Fruit fly (Drosophila melanogaster) whole organism, prepupa: ENCODE results near the gene CG31104.

Experiments
- CG10631 ChIP-seq: fragments of 200-800 bp; sonication (Bioruptor generic); optimal IDR thresholded peaks from 2 replicates; lab custom pipeline; 2016; ENCODE audit warnings: missing biosample characterization, missing genetic modification characterization
- CG10669 ChIP-seq: fragments of 200-800 bp; sonication (Bioruptor generic); optimal IDR thresholded peaks from 3 replicates; lab custom pipeline; 2018; ENCODE audit warnings: missing biosample characterization, mild to moderate bottlenecking, missing genetic modification characterization, moderate library complexity
- CG11294 ChIP-seq: fragments of 200-800 bp; sonication (Bioruptor generic); IDR thresholded peaks from 2 replicates; pipeline ENCODE4 v1.3.6; 2022; ENCODE audit warnings: missing biosample characterization, missing genetic modification characterization
- CG11902 ChIP-seq: fragments of 200-800 bp; sonication (Bioruptor generic); optimal IDR thresholded peaks from 3 replicates; lab custom pipeline; 2016; ENCODE audit warnings: missing biosample characterization, missing genetic modification characterization
- CG15336 ChIP-seq: fragments of 200-800 bp; sonication (Bioruptor generic); IDR thresholded peaks from 2 replicates; pipeline ENCODE4 v1.3.6; 2022; ENCODE audit warnings: missing biosample characterization, missing genetic modification characterization
- CG1621 ChIP-seq: fragments of 200-800 bp; sonication (Bioruptor generic); optimal IDR thresholded peaks from 3 replicates; lab custom pipeline; 2018; ENCODE audit warnings: missing biosample characterization, mild to moderate bottlenecking, missing genetic modification characterization
- CG16779 ChIP-seq: fragments of 200-800 bp; sonication (Bioruptor generic); optimal IDR thresholded peaks from 3 replicates; lab custom pipeline; 2017; ENCODE audit warnings: missing biosample characterization, mild to moderate bottlenecking, missing genetic modification characterization
- CG31627 ChIP-seq: fragments of 200-800 bp; sonication (Bioruptor generic); optimal IDR thresholded peaks from 3 replicates; lab custom pipeline; 2016; ENCODE audit warnings: missing biosample characterization, missing genetic modification characterization
- CG32006 ChIP-seq: fragments of 200-800 bp; sonication (Bioruptor generic); optimal IDR thresholded peaks from 3 replicates; lab custom pipeline; 2017; ENCODE audit warnings: missing biosample characterization, mild to moderate bottlenecking, missing genetic modification characterization
- CG4318 ChIP-seq: fragments of 200-800 bp; sonication (Bioruptor generic); optimal IDR thresholded peaks from 3 replicates; lab custom pipeline; 2017; ENCODE audit warnings: missing biosample characterization, mild to moderate bottlenecking, missing genetic modification characterization
- CG6163 ChIP-seq: fragments of 200-800 bp; sonication (Bioruptor generic); IDR thresholded peaks from 3 replicates; pipeline ENCODE4 v1.3.6; 2022; ENCODE audit warnings: missing biosample characterization, missing genetic modification characterization
- CG6276 ChIP-seq: fragments of 200-800 bp; sonication (Bioruptor generic); optimal IDR thresholded peaks from 2 replicates; lab custom pipeline; 2017; ENCODE audit warnings: missing biosample characterization, mild to moderate bottlenecking, missing genetic modification characterization
- CG6792 ChIP-seq: fragments of 200-800 bp; sonication (Bioruptor generic); optimal IDR thresholded peaks from 3 replicates; lab custom pipeline; 2016; ENCODE audit warnings: missing biosample characterization, missing genetic modification characterization
- CG6808 ChIP-seq: fragments of 200-800 bp; sonication (Bioruptor generic); optimal IDR thresholded peaks from 3 replicates; lab custom pipeline; 2017; ENCODE audit warnings: missing biosample characterization, missing genetic modification characterization, mild to moderate bottlenecking, moderate library complexity, missing genetic modification reagents
- CG6854 ChIP-seq: fragments of 200-800 bp; sonication (Bioruptor generic); optimal IDR thresholded peaks from 2 replicates; lab custom pipeline; 2017; ENCODE audit warnings: missing biosample characterization, mild to moderate bottlenecking, missing genetic modification characterization
- CG7368 ChIP-seq: fragments of 200-800 bp; sonication (Bioruptor generic); optimal IDR thresholded peaks from 3 replicates; lab custom pipeline; 2016; ENCODE audit warnings: missing biosample characterization, missing genetic modification characterization
- CG8119 ChIP-seq: fragments of 200-800 bp; sonication (Bioruptor generic); IDR thresholded peaks from 3 replicates; pipeline ENCODE4 v1.3.6; 2022; ENCODE audit warnings: missing biosample characterization, missing genetic modification characterization
- CG8632 ChIP-seq: fragments of 200-800 bp; sonication (Bioruptor generic); optimal IDR thresholded peaks from 3 replicates; lab custom pipeline; 2016; ENCODE audit warnings: missing biosample characterization, missing genetic modification characterization
- CG9139 ChIP-seq: fragments of 200-800 bp; sonication (Bioruptor generic); optimal IDR thresholded peaks from 3 replicates; lab custom pipeline; 2017; ENCODE audit warnings: missing biosample characterization, mild to moderate bottlenecking, missing genetic modification characterization
- Eip75B ChIP-seq: fragments of 200-800 bp; sonication (Bioruptor generic); optimal IDR thresholded peaks from 3 replicates; lab custom pipeline; 2016; ENCODE audit warnings: missing biosample characterization, missing genetic modification characterization
- Eip78C ChIP-seq: fragments of 200-800 bp; sonication (Bioruptor generic); peaks from one replicate; lab custom pipeline; 2016; ENCODE audit warnings: missing biosample characterization, missing genetic modification characterization
- Ets96B ChIP-seq: fragments of 200-800 bp; optimal IDR thresholded peaks from 2 replicates; lab custom pipeline; 2019; ENCODE audit warnings: missing biosample characterization, mild to moderate bottlenecking, missing genetic modification characterization, moderate library complexity
- Gug ChIP-seq: fragments of 200-800 bp; sonication (Bioruptor generic); IDR thresholded peaks from 2 replicates; pipeline ENCODE4 v1.3.6; 2022; ENCODE audit warnings: missing biosample characterization, missing genetic modification characterization
- Hr38 ChIP-seq: sonication (Bioruptor generic); optimal IDR thresholded peaks from 2 replicates; lab custom pipeline; 2016; ENCODE audit warnings: missing biosample characterization, missing genetic modification characterization
- Hr39 ChIP-seq: fragments of 200-800 bp; sonication (Bioruptor generic); optimal IDR thresholded peaks from 2 replicates; lab custom pipeline; 2016; ENCODE audit warnings: missing biosample characterization, missing genetic modification characterization
- Hr4 ChIP-seq: fragments of 200-800 bp; sonication (Bioruptor generic); optimal IDR thresholded peaks from 3 replicates; lab custom pipeline; 2016; ENCODE audit warnings: missing biosample characterization, missing genetic modification characterization
- Lpt ChIP-seq: fragments of 200-800 bp; sonication (Bioruptor generic); optimal IDR thresholded peaks from 3 replicates; lab custom pipeline; 2016; ENCODE audit warnings: missing biosample characterization, missing genetic modification characterization
- Met ChIP-seq: fragments of 200-800 bp; sonication (Bioruptor generic); optimal IDR thresholded peaks from 3 replicates; lab custom pipeline; 2016; ENCODE audit warnings: missing biosample characterization, missing genetic modification characterization
- OdsH ChIP-seq: fragments of 200-800 bp; sonication (Bioruptor generic); optimal IDR thresholded peaks from 3 replicates; lab custom pipeline; 2016; ENCODE audit warnings: missing biosample characterization, missing genetic modification characterization
- Smox ChIP-seq: fragments of 200-800 bp; sonication (Bioruptor generic); optimal IDR thresholded peaks from 3 replicates; lab custom pipeline; 2016; ENCODE audit warnings: missing biosample characterization, missing genetic modification characterization
- Sox102F ChIP-seq: fragments of 200-800 bp; sonication (Bioruptor generic); optimal IDR thresholded peaks from 2 replicates; lab custom pipeline; 2016; ENCODE audit warnings: missing biosample characterization, mild to moderate bottlenecking, missing genetic modification characterization
- Sox14 ChIP-seq: fragments of 200-800 bp; sonication (Bioruptor generic); optimal IDR thresholded peaks from 3 replicates; lab custom pipeline; 2016; ENCODE audit warnings: missing biosample characterization, missing genetic modification characterization
- Sox15 ChIP-seq: fragments of 200-800 bp; sonication (Bioruptor generic); optimal IDR thresholded peaks from 3 replicates; lab custom pipeline; 2016; ENCODE audit warnings: missing biosample characterization, missing genetic modification characterization
- achi ChIP-seq: fragments of 200-800 bp; sonication (Bioruptor generic); optimal IDR thresholded peaks from 3 replicates; lab custom pipeline; 2016; ENCODE audit warnings: missing biosample characterization, missing genetic modification characterization
- cyc ChIP-seq: fragments of 200-800 bp; sonication (Bioruptor generic); optimal IDR thresholded peaks from 3 replicates; lab custom pipeline; 2016; ENCODE audit warnings: missing biosample characterization, missing genetic modification characterization
- dac ChIP-seq: fragments of 200-800 bp; sonication (Bioruptor generic); optimal IDR thresholded peaks from 2 replicates; lab custom pipeline; 2017; ENCODE audit warnings: missing biosample characterization, mild to moderate bottlenecking, missing genetic modification characterization
- dsx ChIP-seq: fragments of 200-800 bp; optimal IDR thresholded peaks from 3 replicates; lab custom pipeline; 2019; ENCODE audit warnings: missing biosample characterization, mild to moderate bottlenecking, missing genetic modification characterization, moderate library complexity; ENCODE audit not compliant: poor library complexity, severe bottlenecking
- esn ChIP-seq: fragments of 200-800 bp; sonication (Bioruptor generic); optimal IDR thresholded peaks from 2 replicates; lab custom pipeline; 2016; ENCODE audit warnings: missing biosample characterization, mild to moderate bottlenecking, missing genetic modification characterization, moderate library complexity
- fd59A ChIP-seq: fragments of 200-800 bp; sonication (Bioruptor generic); optimal IDR thresholded peaks from 2 replicates; lab custom pipeline; 2017; ENCODE audit warnings: missing biosample characterization, mild to moderate bottlenecking, missing genetic modification characterization, missing genetic modification reagents
- fd85E ChIP-seq: fragments of 200-800 bp; sonication (Bioruptor generic); optimal IDR thresholded peaks from 3 replicates; lab custom pipeline; 2016; ENCODE audit warnings: missing biosample characterization, missing genetic modification characterization
- fkh ChIP-seq: fragments of 200-800 bp; sonication (Bioruptor generic); optimal IDR thresholded peaks from 3 replicates; lab custom pipeline; 2017; ENCODE audit warnings: missing biosample characterization, mild to moderate bottlenecking, missing genetic modification characterization, moderate library complexity
- pdm3 ChIP-seq: fragments of 200-800 bp; sonication (Bioruptor generic); optimal IDR thresholded peaks from 3 replicates; lab custom pipeline; 2016; ENCODE audit warnings: missing biosample characterization, missing genetic modification characterization
- spab ChIP-seq: fragments of 200-800 bp; sonication (Bioruptor generic); optimal IDR thresholded peaks from 2 replicates; lab custom pipeline; 2017; ENCODE audit warnings: missing biosample characterization, mild to moderate bottlenecking, missing genetic modification characterization, missing genetic modification reagents
- ss ChIP-seq, 2 experiments: fragments of 200-800 bp; sonication (Bioruptor generic); optimal IDR thresholded peaks; 2 replicates in 1 of 2; 3 replicates in 1 of 2; lab custom pipeline; 2017 to 2018; ENCODE audit warnings: mild to moderate bottlenecking in 2 of 2, missing biosample characterization in 2 of 2, missing genetic modification characterization in 2 of 2, moderate library complexity in 1 of 2
- svp ChIP-seq: fragments of 200-800 bp; sonication (Bioruptor generic); peaks from one replicate; lab custom pipeline; 2016; ENCODE audit warnings: missing biosample characterization, missing genetic modification characterization
- vri ChIP-seq: fragments of 200-800 bp; sonication (Bioruptor generic); optimal IDR thresholded peaks from 3 replicates; lab custom pipeline; 2016; ENCODE audit warnings: missing biosample characterization, mild to moderate bottlenecking, missing genetic modification characterization

Gene CG31104

dm6 chr3R:25273537-25273936 is 11.7 kb upstream of the CG31104 start, which contains the start of gene CG11878:
CG11878 (plus strand) TSS chr3R:25273837.
- TF ChIP-seq CG6854 (GFP tag; lab: Kevin White, UChicago) (no peak), CG8632 (GFP tag; lab: Kevin White, UChicago) (no peak), OdsH (GFP tag; lab: Kevin White, UChicago) (no peak), CG11294 (GFP tag; lab: Robert Waterston, UW) (no peak), cyc (GFP tag; lab: Kevin White, UChicago) (no peak), fd59A (no peak), fkh (GFP tag; lab: Kevin White, UChicago) (no peak), CG6808 (GFP tag; lab: Kevin White, UChicago) (no peak), dsx (no peak), fd85E (no peak), svp (GFP tag; lab: Kevin White, UChicago) (no peak), CG9139 (GFP tag; lab: Kevin White, UChicago) (no peak), CG15336 (GFP tag; lab: Robert Waterston, UW) (no peak), CG10631 (no peak), dac (GFP tag; lab: Kevin White, UChicago) (no peak), CG4318 (no peak)

DNA sequence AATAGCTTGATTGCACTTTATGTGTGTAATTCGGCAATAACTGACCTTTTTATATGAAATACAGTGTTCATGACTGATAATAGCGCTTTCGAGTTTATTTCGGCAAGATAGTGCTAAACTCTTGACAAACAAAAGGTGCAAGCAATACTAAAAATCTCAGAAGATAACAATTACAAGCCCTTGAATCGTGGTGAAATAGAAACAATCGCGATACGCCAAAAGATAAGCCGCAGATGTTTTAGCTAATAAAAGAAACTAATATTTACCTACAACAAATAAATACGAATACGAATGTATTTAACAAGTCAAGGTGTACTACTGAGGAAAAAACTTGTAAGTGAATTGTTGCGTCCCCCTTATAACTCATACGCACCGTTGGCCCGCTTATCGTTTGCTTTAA is 10.0 kb upstream of the CG31104 start:
- TF ChIP-seq Hr4 (GFP tag; lab: Kevin White, UChicago) = no peak
- TF ChIP-seq fkh (GFP tag; lab: Kevin White, UChicago) = peak; percentile 71
- TF ChIP-seq CG7368 (GFP tag; lab: Kevin White, UChicago) = no peak
- no peak for TF ChIP-seq pdm3 (GFP tag; lab: Kevin White, UChicago)
- TF ChIP-seq vri = peak; percentile 63
- no peak for TF ChIP-seq Hr39 (GFP tag; lab: Kevin White, UChicago)
- no peak for TF ChIP-seq Sox15 (GFP tag; lab: Kevin White, UChicago)
- TF ChIP-seq CG6276 (GFP tag; lab: Kevin White, UChicago) = no peak
- TF ChIP-seq CG8119 (GFP tag; lab: Robert Waterston, UW) = no peak
- no peak for TF ChIP-seq CG6163 (GFP tag; lab: Robert Waterston, UW)
- TF ChIP-seq CG4318 = no peak
- peak; percentile 2 for TF ChIP-seq CG16779 (tag; lab: Kevin White, UChicago)
- TF ChIP-seq svp (GFP tag; lab: Kevin White, UChicago) = no peak
- TF ChIP-seq Met (GFP tag; lab: Kevin White, UChicago) = no peak
- TF ChIP-seq Gug = no peak
- no peak for TF ChIP-seq Eip78C (GFP tag; lab: Kevin White, UChicago)
- no peak for TF ChIP-seq CG6854 (GFP tag; lab: Kevin White, UChicago)
- no peak for TF ChIP-seq Sox14 (GFP tag; lab: Kevin White, UChicago)

- TF ChIP-seq CG16779 (tag; lab: Kevin White, UChicago) = no peak
- TF ChIP-seq ss (GFP tag; optimal IDR thresholded peaks at IDR 0.05; lab: Kevin White, UChicago) = no peak
- no peak for TF ChIP-seq esn (GFP tag; lab: Kevin White, UChicago)
- TF ChIP-seq CG11902 (GFP tag; lab: Kevin White, UChicago) = no peak
- TF ChIP-seq Smox = no peak
- peak; percentile 6 for TF ChIP-seq vri
- no peak for TF ChIP-seq fkh (GFP tag; lab: Kevin White, UChicago)
- no peak for TF ChIP-seq fd59A
Observed at dm6 chr3R:25277112-25277511, 8.2 kb upstream of the CG31104 start, which contains the start of gene CG10513. CG10513 (minus strand) TSS chr3R:25277212.

DNA sequence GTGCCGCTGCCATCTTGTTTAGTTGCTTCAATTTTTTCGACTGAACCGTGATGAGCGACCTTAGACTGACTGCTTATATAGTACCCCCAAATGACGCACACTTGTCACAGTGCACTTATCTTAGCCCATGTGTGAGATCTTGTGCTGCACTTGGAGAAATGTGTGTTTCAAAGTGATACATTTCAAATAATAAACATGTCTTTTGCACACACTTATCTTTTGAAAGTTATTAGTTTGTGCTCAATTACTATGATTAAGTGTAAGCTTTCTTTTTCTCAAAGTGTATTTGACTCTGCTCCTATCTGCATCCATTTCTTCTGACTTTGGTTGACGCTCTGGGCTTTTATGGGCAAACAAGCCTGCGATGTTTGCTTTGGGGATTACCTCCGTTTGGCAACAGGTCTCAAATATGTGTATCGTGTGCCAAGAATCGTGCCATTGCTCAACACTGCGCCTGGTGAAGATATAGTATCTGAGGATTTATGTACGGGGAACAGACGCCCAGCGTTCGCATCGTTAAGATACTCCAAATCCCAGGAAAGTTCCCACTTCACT is 5.4 kb upstream of the CG31104 start, which contains the start of gene CG10514:
Gene CG10514 (minus strand): TSS at position 51 of the 555 bp plus-strand sequence.
- TF ChIP-seq Ets96B = no peak
- TF ChIP-seq CG10669 (GFP tag; lab: Kevin White, UChicago) = no peak
- TF ChIP-seq svp (GFP tag; lab: Kevin White, UChicago) = peak; percentile 26
- no peak for TF ChIP-seq cyc (GFP tag; lab: Kevin White, UChicago)
- TF ChIP-seq CG31627 (GFP tag; lab: Kevin White, UChicago) = no peak
- TF ChIP-seq CG10631 = no peak
- no peak for TF ChIP-seq CG9139 (GFP tag; lab: Kevin White, UChicago)
- no peak for TF ChIP-seq CG32006 (GFP tag; lab: Kevin White, UChicago)
- no peak for TF ChIP-seq CG1621 (tag; lab: Kevin White, UChicago)
- TF ChIP-seq Smox = no peak
- no peak for TF ChIP-seq spab (GFP tag; lab: Kevin White, UChicago)
- TF ChIP-seq fkh (GFP tag; lab: Kevin White, UChicago) = no peak
- TF ChIP-seq Sox14 (GFP tag; lab: Kevin White, UChicago) = no peak
- no peak for TF ChIP-seq CG6854 (GFP tag; lab: Kevin White, UChicago)
- TF ChIP-seq achi = peak; percentile 12
- TF ChIP-seq Lpt (GFP tag; lab: Kevin White, UChicago) = no peak
- no peak for TF ChIP-seq CG6792 (GFP tag; lab: Kevin White, UChicago)
- peak; percentile 4 for TF ChIP-seq Sox102F (GFP tag; lab: Kevin White, UChicago)
- TF ChIP-seq Eip75B (GFP tag; lab: Kevin White, UChicago) = no peak
- TF ChIP-seq vri = peak; percentile 23
- no peak for TF ChIP-seq Hr38
